Worm (Caenorhabditis elegans): ENCODE results near the gene dhc-4.

dhc-4 gene

DNA sequence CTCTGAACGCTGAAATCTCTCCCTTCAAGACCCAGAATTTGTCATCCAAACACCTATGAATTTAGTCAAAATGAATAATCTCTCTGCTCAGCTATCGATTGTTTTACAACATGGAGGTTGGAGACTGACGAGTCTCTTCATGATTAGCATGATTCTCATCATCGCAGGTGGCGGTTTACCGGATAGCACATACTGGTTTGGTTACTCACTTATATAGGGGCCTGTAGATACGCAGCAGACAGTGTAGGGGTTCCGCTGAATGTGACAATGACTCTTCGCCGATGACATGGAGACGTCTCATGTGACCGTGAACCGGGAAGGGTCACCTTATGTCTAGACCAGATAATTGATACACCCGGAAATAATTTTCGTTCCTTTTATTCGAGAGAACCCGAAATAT is 6.8 kb downstream of the dhc-4 start:
- no peak for TF ChIP-seq unc-62 (GFP tag; optimal IDR thresholded peaks at IDR 0.05)

DNA sequence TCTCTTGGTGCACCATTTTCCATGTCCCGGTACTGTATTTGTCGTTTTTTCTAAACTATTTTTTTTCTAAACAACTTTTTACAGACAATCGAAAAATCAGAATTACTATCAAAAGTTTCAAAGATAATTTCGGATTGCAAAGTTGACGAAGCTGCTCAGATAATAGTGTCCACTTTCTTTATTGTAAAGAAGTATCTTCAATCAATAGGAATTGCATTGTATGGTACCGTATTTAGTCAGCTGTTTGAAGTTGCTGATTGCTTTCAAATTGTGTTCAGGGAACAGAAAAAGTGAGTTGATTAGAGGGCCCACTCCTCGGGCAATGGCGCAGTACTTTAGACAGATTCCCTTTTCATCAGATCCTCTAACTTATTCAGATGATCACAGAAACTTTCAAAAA is 11.8 kb downstream of the dhc-4 start:
- TF ChIP-seq unc-62 (GFP tag; optimal IDR thresholded peaks at IDR 0.05), result no peak

DNA sequence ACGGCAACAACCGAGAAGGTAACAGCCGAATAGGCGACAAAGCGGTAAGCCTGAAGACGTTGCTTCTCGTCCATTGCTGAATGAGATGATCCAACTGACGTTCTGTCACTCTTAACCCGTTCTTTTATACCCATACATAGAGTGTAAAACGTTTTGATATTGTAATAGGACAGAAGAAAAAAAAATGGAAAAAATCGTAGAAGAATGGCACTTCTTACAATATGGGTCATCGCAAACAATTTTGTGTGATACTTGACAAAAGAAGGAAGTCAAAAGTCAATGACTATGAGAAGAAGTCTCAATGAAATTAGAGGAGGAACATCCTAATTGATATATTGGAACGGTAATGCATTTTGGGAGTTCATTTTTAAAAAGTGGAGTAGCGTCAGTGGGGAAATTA is 13.4 kb downstream of the dhc-4 start, which contains the start of gene col-92:
Gene col-92 (minus strand): TSS at position 101 of the 400 bp plus-strand sequence.
- no peak for TF ChIP-seq unc-62 (GFP tag; optimal IDR thresholded peaks at IDR 0.05)

DNA sequence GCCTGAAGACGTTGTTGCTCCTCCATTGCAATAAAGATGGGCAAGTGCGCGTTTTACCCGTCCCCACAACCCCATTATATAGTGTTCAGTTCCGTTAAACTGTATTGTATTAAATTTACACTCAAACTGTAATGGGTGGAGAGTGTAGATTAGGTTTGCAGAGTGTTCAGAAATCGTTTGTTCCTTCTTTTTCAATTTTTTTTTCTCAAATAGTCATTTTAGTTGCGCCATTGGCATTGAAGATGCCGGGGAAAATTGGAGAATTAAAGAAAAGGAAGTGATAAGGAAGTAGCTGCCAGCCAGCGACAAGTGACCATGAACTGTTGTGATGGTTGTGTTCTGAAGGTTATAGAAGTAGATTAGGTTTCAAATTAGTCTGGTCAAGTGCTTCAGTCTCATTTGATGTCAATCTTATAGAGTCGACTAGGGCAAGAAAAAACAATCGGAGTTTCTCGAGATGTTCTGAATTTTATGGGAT is 15.9 kb downstream of the dhc-4 start, which contains the start of gene col-93:
Gene col-93 (minus strand): TSS at position 51 of the 478 bp plus-strand sequence.
- no peak for TF ChIP-seq unc-62 (GFP tag; optimal IDR thresholded peaks at IDR 0.05)

DNA sequence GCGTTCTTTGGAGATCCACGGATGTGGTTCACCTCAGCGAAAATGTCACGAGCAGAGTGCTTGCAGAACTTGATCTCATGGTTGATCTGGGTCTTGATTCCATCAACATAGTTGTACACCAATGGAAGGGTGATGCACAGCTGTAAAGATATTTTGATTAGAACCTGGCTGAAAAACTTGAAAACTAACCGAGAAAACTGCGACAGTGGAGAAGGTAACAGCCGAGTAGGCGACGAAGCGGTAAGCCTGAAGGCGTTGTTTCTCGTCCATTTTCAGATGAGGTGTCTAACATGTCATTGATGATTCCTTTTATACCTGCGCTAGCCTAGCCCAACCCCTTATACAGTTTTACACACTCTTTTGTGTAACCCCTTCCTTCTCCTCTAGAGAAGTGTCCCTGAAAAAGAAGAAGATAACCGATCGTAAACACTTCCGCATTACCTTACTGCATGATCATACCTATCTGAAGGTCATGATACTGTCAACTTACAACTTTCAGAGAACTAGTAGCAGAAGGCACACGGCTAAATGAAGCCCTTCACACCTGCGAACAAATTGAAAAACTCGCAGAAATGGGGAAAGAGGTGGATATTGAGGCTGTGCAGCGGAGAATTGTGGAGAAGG is 17.9 kb downstream of the dhc-4 start, which contains the start of gene col-94:
Gene col-94 (minus strand): TSS at position 313 of the 624 bp plus-strand sequence.
- TF ChIP-seq unc-62 (GFP tag; optimal IDR thresholded peaks at IDR 0.05), result no peak

DNA sequence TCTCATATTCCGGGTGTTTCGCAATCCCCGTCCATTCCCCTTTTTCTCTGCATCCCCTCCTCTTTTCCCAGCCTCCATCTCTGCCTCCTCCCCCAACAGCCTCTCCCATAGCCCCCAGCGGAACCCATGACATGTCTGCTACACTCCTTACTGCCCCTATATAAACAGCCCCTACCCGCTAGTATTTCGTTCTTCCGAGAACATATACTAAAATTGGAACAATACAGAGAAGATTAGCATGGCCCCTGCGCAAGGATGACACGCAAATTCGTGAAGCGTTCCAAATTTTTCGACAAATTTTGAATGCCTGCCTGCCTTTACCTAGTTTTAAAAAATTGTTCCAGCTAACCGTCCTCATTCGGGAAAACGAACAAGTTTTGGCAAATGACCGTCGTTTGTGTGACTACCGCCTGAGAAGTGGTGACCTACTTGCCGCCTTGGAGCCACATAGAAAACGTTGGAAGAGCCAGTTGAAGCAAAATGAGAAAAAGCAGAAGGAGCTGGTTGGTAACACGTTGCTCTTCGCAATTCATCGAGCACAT is 19.8 kb downstream of the dhc-4 start:
- no peak for TF ChIP-seq unc-62 (GFP tag; optimal IDR thresholded peaks at IDR 0.05)

DNA sequence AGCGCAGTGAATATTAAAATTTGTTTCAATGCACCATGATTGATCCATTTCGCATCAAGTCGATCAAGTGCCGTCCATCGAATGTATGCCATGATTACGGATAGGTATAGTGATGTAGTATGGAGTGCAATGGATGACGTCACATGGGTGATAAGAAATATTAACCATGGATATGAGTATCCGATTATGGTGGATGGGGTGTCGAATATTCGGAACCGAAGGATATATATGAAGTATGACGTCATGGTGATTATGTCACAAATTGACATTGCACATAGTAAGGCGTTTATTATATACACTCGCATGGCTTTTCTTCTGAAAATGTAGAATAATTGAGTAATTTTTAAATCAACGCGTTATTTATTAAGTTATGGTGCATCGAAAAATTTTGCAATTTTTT is 24.3 kb downstream of the dhc-4 start:
- no peak for TF ChIP-seq unc-62 (GFP tag; optimal IDR thresholded peaks at IDR 0.05)

DNA sequence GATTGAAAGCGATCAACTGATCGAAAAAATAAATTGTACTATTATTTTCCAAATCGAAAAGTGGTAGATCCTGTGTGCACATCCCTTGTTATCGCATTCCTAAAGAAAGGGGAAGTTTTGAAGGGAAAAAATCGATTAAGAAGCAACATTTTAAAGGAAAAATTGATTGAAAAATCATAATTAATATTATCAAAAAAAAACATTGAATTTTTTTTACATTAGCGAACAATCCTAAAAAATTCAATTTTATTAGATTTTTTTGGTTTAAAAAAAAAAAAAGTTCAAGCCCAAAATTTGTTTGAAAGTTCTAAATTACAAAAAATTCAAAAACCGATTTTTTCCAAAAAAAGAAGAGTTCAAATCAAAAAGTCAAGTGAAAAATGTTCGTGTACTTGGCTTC is 25.4 kb downstream of the dhc-4 start, which contains the start of gene dmsr-5:
Gene dmsr-5 (minus strand): TSS at position 101 of the 400 bp plus-strand sequence.
- TF ChIP-seq unc-62 (GFP tag; optimal IDR thresholded peaks at IDR 0.05), result no peak

DNA sequence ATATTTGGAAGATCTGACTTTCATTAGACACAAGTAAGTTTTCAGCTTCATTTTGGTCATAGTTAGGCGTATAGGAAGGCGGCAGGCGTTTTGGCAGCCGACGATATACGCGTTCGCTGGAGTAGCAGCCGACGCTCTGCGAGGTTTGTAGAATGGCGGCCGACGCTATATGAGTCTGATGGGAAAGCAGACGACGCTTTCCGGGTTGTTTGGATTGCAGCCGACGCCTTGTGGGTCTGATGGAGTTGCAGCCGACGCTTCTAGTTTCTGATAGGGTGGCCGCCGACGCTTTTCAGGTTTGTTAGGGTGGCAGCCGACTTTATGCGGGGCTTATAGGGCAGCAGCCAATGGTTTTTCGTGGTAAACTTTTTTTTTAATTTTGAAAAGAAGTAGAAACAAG is 33.1 kb downstream of the dhc-4 start:
- no peak for TF ChIP-seq unc-62 (GFP tag; optimal IDR thresholded peaks at IDR 0.05)

DNA sequence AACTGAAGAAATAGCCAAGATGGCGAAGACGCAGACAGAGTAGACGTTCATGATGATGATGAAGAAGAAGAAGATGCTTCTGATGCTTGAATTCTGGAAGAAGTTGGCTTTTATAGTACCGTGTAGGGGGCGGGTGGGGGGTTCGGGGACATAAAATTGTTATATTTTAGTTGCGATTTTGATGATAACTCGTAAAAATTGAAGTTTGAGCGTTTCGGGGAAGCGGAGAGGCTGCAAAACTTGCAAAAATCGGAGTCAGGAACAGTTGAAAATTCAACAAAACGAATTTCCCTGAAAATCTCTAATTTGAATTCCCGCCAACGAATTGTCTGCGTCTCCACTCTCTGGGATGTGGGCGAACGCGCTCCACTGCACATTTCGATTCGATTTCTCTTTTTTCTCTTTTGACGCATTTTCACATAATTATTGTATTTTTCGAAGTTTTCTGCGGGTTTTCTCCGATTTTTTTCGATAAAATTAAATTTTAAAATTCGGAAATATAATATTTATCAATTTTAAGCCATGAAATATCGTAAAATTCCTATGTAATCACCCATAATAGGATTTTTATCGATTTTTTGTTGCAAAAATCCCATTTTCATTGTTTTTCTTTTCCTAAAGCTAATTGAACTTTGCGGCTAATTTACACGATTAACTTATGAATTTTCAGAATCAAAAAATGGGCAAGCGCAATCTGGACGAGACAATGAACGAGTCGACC is 38.0 kb downstream of the dhc-4 start, which contains the start of the genes fipr-17 and Y48A6B.3:
Gene fipr-17 (minus strand): TSS at position 51 of the 721 bp plus-strand sequence.
Gene Y48A6B.3 (plus strand): TSS at position 671 of the 721 bp plus-strand sequence.
- no peak for TF ChIP-seq unc-62 (GFP tag; optimal IDR thresholded peaks at IDR 0.05)

DNA sequence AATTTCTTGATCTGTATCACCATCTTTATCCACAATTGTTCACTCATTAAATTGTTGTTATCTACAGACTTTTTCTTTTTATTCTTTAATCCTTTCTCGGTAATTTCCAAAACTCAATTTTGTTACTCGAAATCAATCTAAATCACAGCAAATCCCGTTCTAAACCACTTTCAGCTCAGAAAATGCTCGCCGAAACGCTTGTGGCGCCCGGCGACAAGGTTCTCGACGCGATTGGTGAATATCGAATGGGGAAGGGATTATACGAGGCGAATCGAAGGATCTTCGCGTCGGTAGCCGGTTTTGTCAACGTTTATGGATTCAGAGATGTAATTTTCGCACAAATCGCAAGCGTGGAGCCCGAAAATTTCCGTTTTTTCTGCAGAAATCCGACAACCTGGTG is 39.1 kb downstream of the dhc-4 start, which contains the start of gene exos-1:
Gene exos-1 (plus strand): TSS at position 175 of the 400 bp plus-strand sequence.
- TF ChIP-seq unc-62 (GFP tag; optimal IDR thresholded peaks at IDR 0.05), result no peak

DNA sequence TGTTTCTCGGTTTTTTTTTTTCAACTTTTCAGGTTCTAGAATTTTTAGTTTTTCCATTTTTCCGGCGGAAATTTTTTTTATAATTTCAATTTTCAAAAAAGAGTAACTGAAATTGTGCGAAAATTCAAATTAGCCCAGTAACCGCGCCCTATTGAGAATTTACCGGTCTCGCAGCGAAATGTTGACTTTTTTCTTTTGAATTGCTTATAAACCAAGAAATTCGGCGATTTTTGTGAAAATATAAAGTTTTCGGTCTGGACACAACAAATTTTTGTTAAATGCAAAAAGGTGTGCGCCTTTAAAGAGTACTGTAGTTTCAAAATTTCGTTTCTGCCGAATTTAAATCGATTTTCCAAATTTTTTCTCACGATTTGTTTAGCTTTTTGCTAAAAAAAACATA is 40.9 kb downstream of the dhc-4 start:
- no peak for TF ChIP-seq unc-62 (GFP tag; optimal IDR thresholded peaks at IDR 0.05)

DNA sequence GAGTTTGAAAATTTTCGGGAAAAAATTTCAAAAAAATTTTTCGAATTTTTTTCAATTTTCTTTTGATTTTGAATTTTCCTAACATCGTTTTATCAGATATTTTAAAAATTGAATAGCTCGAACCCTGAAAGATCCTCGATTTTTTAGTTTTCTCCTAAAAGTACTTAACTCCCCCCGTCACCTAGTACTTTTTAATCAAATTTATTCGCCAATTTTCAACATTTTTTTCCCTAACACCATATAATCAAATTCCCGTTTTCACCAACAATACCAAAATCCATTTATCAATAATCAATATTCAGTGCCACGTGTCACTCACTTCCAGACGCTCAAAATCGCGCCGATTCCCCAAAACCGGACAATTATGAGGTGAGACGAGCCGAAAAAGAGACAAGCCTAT is 42.5 kb downstream of the dhc-4 start, which contains the start of gene kvs-4:
Gene kvs-4 (plus strand): TSS at position 301 of the 400 bp plus-strand sequence.
- no peak for TF ChIP-seq unc-62 (GFP tag; optimal IDR thresholded peaks at IDR 0.05)

DNA sequence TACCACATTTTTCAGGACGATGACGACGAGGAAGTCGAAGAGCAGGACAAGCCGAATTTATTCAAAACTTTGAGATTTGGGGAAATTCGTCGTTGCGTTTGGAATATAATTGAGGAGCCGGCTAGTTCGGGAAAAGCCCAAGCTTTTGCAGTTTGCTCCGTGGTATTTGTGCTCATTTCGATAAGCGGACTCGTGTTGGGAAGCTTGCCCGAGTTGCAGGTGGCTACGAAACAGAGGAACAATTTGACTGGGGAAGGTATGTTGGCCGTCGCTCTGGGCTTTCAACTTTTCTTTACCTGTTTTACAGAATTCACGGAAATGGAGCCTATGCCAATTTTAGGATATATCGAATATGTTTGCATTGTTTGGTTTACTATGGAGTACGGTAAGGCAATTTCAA is 52.5 kb downstream of the dhc-4 start:
- no peak for TF ChIP-seq unc-62 (GFP tag; optimal IDR thresholded peaks at IDR 0.05)

DNA sequence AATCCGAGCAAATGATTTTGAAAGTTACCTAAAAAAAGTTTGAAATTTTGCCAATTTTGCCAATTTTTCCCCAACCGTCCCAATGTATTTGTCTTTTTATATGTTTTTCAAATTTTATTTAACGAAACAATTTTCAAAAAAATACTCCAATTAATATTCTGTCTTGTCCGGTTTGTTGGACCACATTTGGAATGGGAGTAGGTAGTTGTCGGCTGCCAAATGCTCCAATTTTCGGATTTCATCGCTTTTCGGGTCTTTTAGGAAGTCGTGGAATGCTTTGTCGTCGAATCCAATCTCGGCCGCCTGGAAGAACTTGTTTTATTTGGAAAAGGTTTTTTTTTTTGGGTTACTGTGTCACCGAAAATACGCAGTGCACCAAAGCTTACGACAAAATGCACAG is 55.4 kb downstream of the dhc-4 start:
- no peak for TF ChIP-seq unc-62 (GFP tag; optimal IDR thresholded peaks at IDR 0.05)

DNA sequence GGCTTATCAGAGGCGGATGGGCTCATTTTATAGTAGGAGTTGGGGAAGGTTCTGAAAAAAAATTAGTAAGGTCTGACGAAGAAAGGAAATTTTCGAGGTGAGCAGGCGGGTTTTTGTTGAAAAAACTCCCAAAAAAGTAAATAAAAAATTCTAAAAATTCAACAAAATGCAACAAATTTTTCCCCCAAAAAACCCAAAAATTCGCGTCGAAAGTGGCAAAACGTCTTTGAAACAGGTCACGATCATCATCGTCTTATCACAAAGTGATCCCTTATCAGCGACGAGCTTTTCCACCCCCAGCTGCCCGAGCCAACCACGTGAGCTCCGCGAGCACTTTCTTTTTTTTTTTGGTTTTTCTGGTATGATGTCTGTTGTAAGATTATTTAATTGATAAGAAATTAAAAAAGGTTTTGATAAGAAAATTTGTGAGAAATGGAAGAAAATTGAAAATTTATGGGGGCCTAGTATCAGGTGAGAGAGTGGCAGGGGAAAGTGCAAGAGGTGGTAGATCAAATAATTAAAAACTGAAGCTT is 56.8 kb downstream of the dhc-4 start, which contains the start of gene Y48A6B.7:
Gene Y48A6B.7 (minus strand): TSS at position 51 of the 533 bp plus-strand sequence.
- no peak for TF ChIP-seq unc-62 (GFP tag; optimal IDR thresholded peaks at IDR 0.05)

All from whole organism, dauer.